Fruit fly (Drosophila melanogaster) whole organism, embryonic: ENCODE measurements around the gene Ppm1.

Experiments used
- Aef1 ChIP-seq: fragments of 200-800 bp; sonication (Bioruptor generic); IDR thresholded peaks from 3 replicates; pipeline ENCODE4 v1.3.6; 2022; ENCODE audit warnings: missing biosample characterization, missing genetic modification characterization
- Awh ChIP-seq: fragments of 200-800 bp; sonication (Bioruptor generic); IDR thresholded peaks from 2 replicates; pipeline ENCODE4, ENCODE4 v1.3.6; 2022; ENCODE audit warnings: missing biosample characterization, missing genetic modification characterization
- Bgb ChIP-seq: fragments of 200-800 bp; sonication (Bioruptor generic); IDR thresholded peaks from 2 replicates; pipeline ENCODE4 v1.3.6; 2022; ENCODE audit warnings: missing biosample characterization, missing genetic modification characterization; ENCODE audit not compliant: partially characterized antibody
- C15 ChIP-seq: fragments of 200-800 bp; sonication (Bioruptor generic); IDR thresholded peaks from 3 replicates; pipeline ENCODE4 v1.3.6; 2022; ENCODE audit warnings: missing biosample characterization, missing genetic modification characterization
- CG11093 ChIP-seq: fragments of 200-800 bp; sonication (Bioruptor generic); IDR thresholded peaks from 3 replicates; pipeline ENCODE4 v1.3.6; 2022; ENCODE audit warnings: missing biosample characterization, missing genetic modification characterization
- CG11247 ChIP-seq: fragments of 200-800 bp; sonication (Bioruptor generic); IDR thresholded peaks from 2 replicates; pipeline ENCODE4 v1.3.6; 2022; ENCODE audit warnings: missing biosample characterization, missing genetic modification characterization
- CG1233 ChIP-seq: fragments of 200-800 bp; sonication (Bioruptor generic); optimal IDR thresholded peaks from 4 replicates; lab custom pipeline; 2018; ENCODE audit warnings: missing biosample characterization, mild to moderate bottlenecking, missing genetic modification characterization
- CG12391 ChIP-seq: fragments of 200-800 bp; sonication (Bioruptor generic); optimal IDR thresholded peaks from 3 replicates; lab custom pipeline; 2018; ENCODE audit warnings: missing biosample characterization, mild to moderate bottlenecking, missing genetic modification characterization, moderate library complexity
- CG15269 ChIP-seq: fragments of 200-800 bp; sonication (Bioruptor generic); optimal IDR thresholded peaks from 2 replicates; lab custom pipeline; 2018; ENCODE audit warnings: missing biosample characterization, mild to moderate bottlenecking, missing genetic modification characterization, moderate library complexity
- CG1647 ChIP-seq: fragments of 200-800 bp; sonication (Bioruptor generic); optimal IDR thresholded peaks from 3 replicates; lab custom pipeline; 2016; ENCODE audit warnings: missing biosample characterization, missing genetic modification characterization
- CG2678 ChIP-seq: fragments of 200-800 bp; sonication (Bioruptor generic); optimal IDR thresholded peaks from 3 replicates; lab custom pipeline; 2019; ENCODE audit warnings: missing biosample characterization, mild to moderate bottlenecking, missing genetic modification characterization, moderate library complexity
- CG3163 ChIP-seq: fragments of 200-800 bp; sonication (Bioruptor generic); optimal IDR thresholded peaks from 3 replicates; lab custom pipeline; 2016; ENCODE audit warnings: missing biosample characterization, missing genetic modification characterization
- CG34376 ChIP-seq: fragments of 200-800 bp; sonication (Bioruptor generic); optimal IDR thresholded peaks from 2 replicates; lab custom pipeline; 2018; ENCODE audit warnings: missing biosample characterization, mild to moderate bottlenecking, missing genetic modification characterization
- CG4707 ChIP-seq: fragments of 200-800 bp; sonication (Bioruptor generic); optimal IDR thresholded peaks from 2 replicates; lab custom pipeline; 2018; ENCODE audit warnings: missing biosample characterization, mild to moderate bottlenecking, missing genetic modification characterization, moderate library complexity
- CG4730 ChIP-seq: fragments of 200-800 bp; sonication (Bioruptor generic); IDR thresholded peaks from 2 replicates; pipeline ENCODE4 v1.3.6; 2022; ENCODE audit warnings: missing biosample characterization, missing genetic modification characterization
- CG6813 ChIP-seq: fragments of 200-800 bp; sonication (Bioruptor generic); optimal IDR thresholded peaks from 2 replicates; lab custom pipeline; 2017; ENCODE audit warnings: missing biosample characterization, missing genetic modification characterization, mild to moderate bottlenecking, moderate library complexity, missing genetic modification reagents
- CG7928 ChIP-seq: fragments of 200-800 bp; sonication (Bioruptor generic); optimal IDR thresholded peaks from 2 replicates; lab custom pipeline; 2017; ENCODE audit warnings: missing biosample characterization, mild to moderate bottlenecking, missing genetic modification characterization
- CG8290 ChIP-seq, 3 experiments: fragments of 200-800 bp; sonication (Bioruptor generic); optimal IDR thresholded peaks; 2 replicates each; lab custom pipeline; 2016 to 2019; ENCODE audit warnings: missing biosample characterization in 3 of 3, missing genetic modification characterization in 3 of 3, mild to moderate bottlenecking in 2 of 3, moderate library complexity in 1 of 3
- CG8924 ChIP-seq: fragments of 200-800 bp; optimal IDR thresholded peaks from 3 replicates; lab custom pipeline; 2019; ENCODE audit warnings: missing biosample characterization, mild to moderate bottlenecking, missing genetic modification characterization, moderate library complexity
- Chrac-16 ChIP-seq: fragments of 200-800 bp; sonication (Bioruptor generic); optimal IDR thresholded peaks from 3 replicates; lab custom pipeline; 2016; ENCODE audit warnings: missing biosample characterization, missing genetic modification characterization
- Dek ChIP-seq: fragments of 200-800 bp; sonication (Bioruptor generic); optimal IDR thresholded peaks from 3 replicates; lab custom pipeline; 2019; ENCODE audit warnings: missing biosample characterization, mild to moderate bottlenecking, missing genetic modification characterization, moderate library complexity
- Dref ChIP-seq: fragments of 200-800 bp; sonication (Bioruptor generic); IDR thresholded peaks from 2 replicates; pipeline ENCODE4 v1.3.6; 2022; ENCODE audit warnings: missing biosample characterization, missing genetic modification characterization
- ERR ChIP-seq: fragments of 200-800 bp; sonication (Bioruptor generic); optimal IDR thresholded peaks from 2 replicates; lab custom pipeline; 2016; ENCODE audit warnings: missing biosample characterization, missing genetic modification characterization
- Fer1 ChIP-seq: fragments of 200-800 bp; sonication (Bioruptor generic); optimal IDR thresholded peaks from 2 replicates; lab custom pipeline; 2017; ENCODE audit warnings: missing biosample characterization, mild to moderate bottlenecking, missing genetic modification characterization
- Fer3 ChIP-seq: fragments of 200-800 bp; sonication (Bioruptor generic); optimal IDR thresholded peaks from 2 replicates; lab custom pipeline; 2018; ENCODE audit warnings: missing biosample characterization, mild to moderate bottlenecking, missing genetic modification characterization, moderate library complexity
- H2.0 ChIP-seq: fragments of 200-800 bp; sonication (Bioruptor generic); IDR thresholded peaks from 2 replicates; pipeline ENCODE4 v1.3.6; 2022; ENCODE audit warnings: missing biosample characterization, missing genetic modification characterization
- HmgZ ChIP-seq: fragments of 200-800 bp; sonication (Bioruptor generic); optimal IDR thresholded peaks from 2 replicates; lab custom pipeline; 2018; ENCODE audit warnings: missing biosample characterization, mild to moderate bottlenecking, missing genetic modification characterization
- Hr78 ChIP-seq, 2 experiments: fragments of 200-800 bp in 1 of 2; fragments of >200 bp in 1 of 2; sonication (Bioruptor generic) in 1 of 2; optimal IDR thresholded peaks; 2 replicates each; lab custom pipeline; 2017 to 2019; ENCODE audit warnings: missing biosample characterization in 2 of 2, missing genetic modification characterization in 2 of 2, mild to moderate bottlenecking in 1 of 2, moderate library complexity in 1 of 2
- Jarid2 ChIP-seq: fragments of 200-800 bp; sonication (Bioruptor generic); optimal IDR thresholded peaks from 3 replicates; lab custom pipeline; 2017; ENCODE audit warnings: mild to moderate bottlenecking, missing biosample characterization, missing genetic modification reagents, missing genetic modification characterization
- Meics ChIP-seq: fragments of 200-800 bp; sonication (Bioruptor generic); optimal IDR thresholded peaks from 2 replicates; lab custom pipeline; 2017; ENCODE audit warnings: missing biosample characterization, mild to moderate bottlenecking, missing genetic modification characterization
- Pdp1 ChIP-seq, 2 experiments: fragments of 200-800 bp; sonication (Bioruptor generic); optimal IDR thresholded peaks; 3 replicates each; lab custom pipeline; 2016; ENCODE audit warnings: missing biosample characterization in 2 of 2, missing genetic modification characterization in 2 of 2, mild to moderate bottlenecking in 1 of 2, moderate library complexity in 1 of 2
- chm ChIP-seq: fragments of 200-800 bp; sonication (Bioruptor generic); IDR thresholded peaks from 2 replicates; pipeline ENCODE4 v1.3.6; 2022; ENCODE audit warnings: missing biosample characterization, missing genetic modification characterization
- ci ChIP-seq: fragments of 200-800 bp; sonication (Bioruptor generic); IDR thresholded peaks from 3 replicates; pipeline ENCODE4 v1.3.6; 2022; ENCODE audit warnings: missing biosample characterization, missing genetic modification characterization
- crol ChIP-seq: fragments of 200-800 bp; sonication (Bioruptor generic); IDR thresholded peaks from 2 replicates; pipeline ENCODE4 v1.3.6; 2022; ENCODE audit warnings: missing biosample characterization, missing genetic modification characterization
- gt ChIP-seq: fragments of 200-800 bp; sonication (Bioruptor generic); IDR thresholded peaks from 2 replicates; pipeline ENCODE4 v1.3.6; 2022; ENCODE audit warnings: missing biosample characterization, missing genetic modification characterization
- insv ChIP-seq, 2 experiments: fragments of 200-800 bp; sonication (Bioruptor generic); optimal IDR thresholded peaks; 3 replicates each; lab custom pipeline; 2016 to 2018; ENCODE audit warnings: missing biosample characterization in 2 of 2, missing genetic modification characterization in 2 of 2
- lab ChIP-seq: fragments of 200-800 bp; sonication (Bioruptor generic); optimal IDR thresholded peaks from 3 replicates; lab custom pipeline; 2017; ENCODE audit warnings: missing biosample characterization, missing genetic modification characterization, mild to moderate bottlenecking, moderate library complexity, missing genetic modification reagents
- lmd ChIP-seq: fragments of 200-800 bp; sonication (Bioruptor generic); IDR thresholded peaks from 2 replicates; pipeline ENCODE4 v1.3.6; 2022; ENCODE audit warnings: missing biosample characterization, missing genetic modification characterization
- mirr ChIP-seq: fragments of 200-800 bp; sonication (Bioruptor generic); optimal IDR thresholded peaks from 3 replicates; lab custom pipeline; 2018; ENCODE audit warnings: missing biosample characterization, mild to moderate bottlenecking, missing genetic modification characterization
- org-1 ChIP-seq: fragments of 200-800 bp; sonication (Bioruptor generic); optimal IDR thresholded peaks from 2 replicates; lab custom pipeline; 2017; ENCODE audit warnings: missing biosample characterization, missing genetic modification characterization
- pb ChIP-seq: fragments of 200-800 bp; sonication (Bioruptor generic); optimal IDR thresholded peaks from 3 replicates; lab custom pipeline; 2016; ENCODE audit warnings: missing biosample characterization, missing genetic modification characterization
- pfk ChIP-seq: fragments of 200-800 bp; sonication (Bioruptor generic); optimal IDR thresholded peaks from 2 replicates; lab custom pipeline; 2018; ENCODE audit warnings: missing biosample characterization, mild to moderate bottlenecking, missing genetic modification characterization, moderate library complexity
- ranshi ChIP-seq: fragments of 200-800 bp; sonication (Bioruptor generic); IDR thresholded peaks from 2 replicates; pipeline ENCODE4 v1.3.6; 2022; ENCODE audit warnings: missing biosample characterization, missing genetic modification characterization
- rib ChIP-seq: fragments of 200-800 bp; sonication (Bioruptor generic); IDR thresholded peaks from 2 replicates; pipeline ENCODE4 v1.3.6; 2022; ENCODE audit warnings: missing biosample characterization, missing genetic modification characterization
- scrt ChIP-seq: fragments of 200-800 bp; sonication (Bioruptor generic); optimal IDR thresholded peaks from 2 replicates; lab custom pipeline; 2018; ENCODE audit warnings: missing biosample characterization, mild to moderate bottlenecking, missing genetic modification characterization, moderate library complexity
- sob ChIP-seq: fragments of 200-800 bp; sonication (Bioruptor generic); IDR thresholded peaks from 2 replicates; pipeline ENCODE4 v1.3.6; 2022; ENCODE audit warnings: missing biosample characterization, missing genetic modification characterization
- sqz ChIP-seq: fragments of 200-800 bp; sonication (Bioruptor generic); optimal IDR thresholded peaks from 3 replicates; lab custom pipeline; 2018; ENCODE audit warnings: missing biosample characterization, mild to moderate bottlenecking, missing genetic modification characterization
- tx ChIP-seq: fragments of 200-800 bp; sonication (Bioruptor generic); optimal IDR thresholded peaks from 2 replicates; lab custom pipeline; 2016; ENCODE audit warnings: missing biosample characterization, missing genetic modification characterization
- z ChIP-seq: fragments of 200-800 bp; sonication (Bioruptor generic); IDR thresholded peaks from 3 replicates; pipeline ENCODE4 v1.3.6; 2022; ENCODE audit warnings: missing biosample characterization, missing genetic modification characterization

The Ppm1 gene

DNA sequence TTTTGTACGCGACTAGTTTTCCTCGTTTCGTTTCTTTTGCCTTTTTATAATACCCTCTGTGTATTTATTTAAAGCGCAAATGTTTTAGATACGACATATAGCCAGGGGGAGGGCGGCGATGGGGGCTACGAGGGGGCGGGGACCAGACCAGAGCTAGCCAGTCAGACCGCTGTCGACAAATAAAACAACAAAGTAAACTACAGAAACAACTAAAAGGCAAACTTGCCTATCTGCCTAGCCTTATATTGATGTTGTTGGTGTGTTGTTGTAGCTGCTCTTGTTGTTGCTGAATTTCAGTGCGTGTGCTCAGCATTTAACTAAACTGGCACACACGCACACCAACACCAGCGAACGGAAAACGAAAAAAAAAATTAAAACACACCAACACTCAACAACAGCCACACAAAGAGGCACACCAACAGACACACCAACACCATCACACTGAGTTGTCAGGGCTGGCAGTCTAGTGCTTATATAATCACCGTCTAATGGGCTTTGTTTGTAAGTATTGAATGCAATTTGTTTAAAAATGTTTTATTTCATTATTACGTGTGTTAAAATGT is 48.3 kb downstream of the Ppm1 start (continued):
- TF ChIP-seq CG8290 (GFP tag; optimal IDR thresholded peaks at IDR 0.05; lab: Kevin White, UChicago) (no peak), CG8290 (tag; optimal IDR thresholded peaks at IDR 0.05; lab: Kevin White, UChicago) (peak in 1 of 2 experiments; percentile 60), CG15269 (tag; lab: Kevin White, UChicago) (peak; percentile 42), CG1647 (peak; percentile 18), CG4707 (GFP tag; lab: Kevin White, UChicago) (no peak), HmgZ (peak; percentile 56), Awh (GFP tag; lab: Robert Waterston, UW) (no peak), sob (peak; percentile 67), Aef1 (peak; percentile 71), CG1233 (GFP tag; lab: Kevin White, UChicago) (peak; percentile 26), tx (GFP tag; lab: Kevin White, UChicago) (peak; percentile 28), z (GFP tag; lab: Robert Waterston, UW) (0 out of 3 replicates have a peak, but pooled peaks have one; percentile 47), lmd (GFP tag; lab: Robert Waterston, UW) (0 out of 2 replicates have a peak, but pooled peaks have one; percentile 9), CG2678 (peak; percentile 33), Meics (GFP tag; lab: Kevin White, UChicago) (peak; percentile 46), CG12391 (tag; lab: Kevin White, UChicago) (no peak), C15 (GFP tag; lab: Robert Waterston, UW) (no peak), CG7928 (GFP tag; lab: Kevin White, UChicago) (peak; percentile 72), pb (GFP tag; lab: Kevin White, UChicago) (peak; percentile 31), rib (peak; percentile 52; the same call in 1 of the 2 replicates), mirr (GFP tag; lab: Kevin White, UChicago) (peak; percentile 90), insv (GFP tag; optimal IDR thresholded peaks at IDR 0.05; lab: Kevin White, UChicago) (peak in 1 of 2 experiments; percentile 40), ERR (no peak), ci (GFP tag; lab: Robert Waterston, UW) (peak; percentile 45; the same call in 1 of the 3 replicates), org-1 (peak; percentile 43), lab (peak; percentile 70), crol (GFP tag; lab: Robert Waterston, UW) (peak; percentile 84), Hr78 (GFP tag; optimal IDR thresholded peaks at IDR 0.05; lab: Kevin White, UChicago) (no peak), chm (peak; percentile 68; the same call in 1 of the 2 replicates), CG6813 (peak; percentile 34), pfk (GFP tag; lab: Kevin White, UChicago) (peak; percentile 11), Dref (GFP tag; lab: Robert Waterston, UW) (no peak), Fer1 (GFP tag; lab: Kevin White, UChicago) (peak; percentile 34), CG11093 (GFP tag; lab: Robert Waterston, UW) (no peak), scrt (GFP tag; lab: Kevin White, UChicago) (peak; percentile 39), CG4730 (GFP tag; lab: Robert Waterston, UW) (0 out of 2 replicates have a peak, but pooled peaks have one; percentile 12), Bgb (GFP tag; lab: Robert Waterston, UW) (no peak), CG11247 (GFP tag; lab: Robert Waterston, UW) (no peak), CG8924 (tag; lab: Kevin White, UChicago) (peak; percentile 26), Jarid2 (GFP tag; lab: Kevin White, UChicago) (peak; percentile 41), gt (GFP tag; lab: Robert Waterston, UW) (no peak), Pdp1 (GFP tag; optimal IDR thresholded peaks at IDR 0.05; lab: Kevin White, UChicago) (peak in 1 of 2 experiments; percentile 99), Fer3 (peak; percentile 10), H2.0 (GFP tag; lab: Robert Waterston, UW) (no peak), CG34376 (GFP tag; lab: Kevin White, UChicago) (peak; percentile 65), sqz (GFP tag; lab: Kevin White, UChicago) (peak; percentile 89), Chrac-16 (GFP tag; lab: Kevin White, UChicago) (no peak), Dek (tag; lab: Kevin White, UChicago) (peak; percentile 1), ranshi (GFP tag; lab: Robert Waterston, UW) (peak; percentile 19; the same call in 1 of the 2 replicates), CG3163 (GFP tag; lab: Kevin White, UChicago) (peak; percentile 28)
